Fruit fly (Drosophila melanogaster): ENCODE measurements around the gene acs.

acs gene

DNA sequence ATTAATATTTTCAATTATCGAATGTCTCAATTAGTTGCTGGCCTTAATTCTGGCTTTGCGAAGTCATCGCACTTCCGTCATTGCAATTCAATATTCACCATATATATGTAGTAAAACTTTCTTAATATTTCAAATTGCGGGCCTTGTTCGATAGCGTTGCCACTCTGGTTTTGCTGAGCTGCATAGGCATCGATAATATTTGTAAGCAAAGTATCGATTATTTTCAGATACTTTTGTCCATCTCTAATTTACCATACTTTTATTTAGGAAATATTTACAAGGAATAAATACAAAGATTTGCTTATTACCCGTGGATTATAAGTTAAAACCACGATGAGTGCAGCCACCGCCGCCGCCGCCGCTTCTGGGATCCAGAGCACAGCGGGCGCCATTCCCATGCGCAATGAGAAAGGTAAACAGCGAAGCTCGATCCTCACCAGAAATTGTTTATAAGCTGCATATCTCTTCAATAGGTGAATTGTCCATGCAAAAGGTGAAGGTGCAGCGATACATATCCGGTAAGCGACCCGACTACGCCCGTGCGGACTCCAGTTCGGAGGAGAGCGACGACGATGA, 30.5 kb upstream of the acs start, which contains the start of gene Mfap1 (continued):
- TF ChIP-seq CG1792 (GFP tag; optimal IDR thresholded peaks at IDR 0.05) = no peak
- TF ChIP-seq eyg (GFP tag; optimal IDR thresholded peaks at IDR 0.05) = no peak
- TF ChIP-seq CG34422 (GFP tag; IDR thresholded peaks at IDR 0.05) = no peak
- no peak for TF ChIP-seq nerfin-1 (tag; optimal IDR thresholded peaks at IDR 0.05)
- no peak for TF ChIP-seq dpn (GFP tag; optimal IDR thresholded peaks at IDR 0.05)
- TF ChIP-seq ash1 (GFP tag; optimal IDR thresholded peaks at IDR 0.05) = no peak
- no peak for TF ChIP-seq ERR (GFP tag; optimal IDR thresholded peaks at IDR 0.05)
- no peak for TF ChIP-seq toy (GFP tag; IDR thresholded peaks at IDR 0.05)
- no peak for TF ChIP-seq sima (GFP tag; optimal IDR thresholded peaks at IDR 0.05)
- TF ChIP-seq CG6854 (GFP tag; optimal IDR thresholded peaks at IDR 0.05) = no peak
- TF ChIP-seq yki (optimal IDR thresholded peaks at IDR 0.05) = no peak
- TF ChIP-seq Oli (tag; optimal IDR thresholded peaks at IDR 0.05) = no peak
- no peak for TF ChIP-seq NC2β (GFP tag; optimal IDR thresholded peaks at IDR 0.05)
- no peak for TF ChIP-seq CG11560 (tag; IDR thresholded peaks at IDR 0.05)
- TF ChIP-seq CG30020 (tag; optimal IDR thresholded peaks at IDR 0.05) = no peak
- no peak for TF ChIP-seq CG15601 (tag; optimal IDR thresholded peaks at IDR 0.05)
- TF ChIP-seq CG33557 (GFP tag; optimal IDR thresholded peaks at IDR 0.05) = no peak
- no peak for TF ChIP-seq CG2199 (GFP tag; IDR thresholded peaks at IDR 0.05)
- TF ChIP-seq Lim3 (GFP tag; IDR thresholded peaks at IDR 0.05) = no peak
- no peak for TF ChIP-seq fu2 (GFP tag; optimal IDR thresholded peaks at IDR 0.05)
- no peak for TF ChIP-seq aop (GFP tag; IDR thresholded peaks at IDR 0.05)
- no peak; the same call in 2 of the 3 replicates for TF ChIP-seq zen2 (GFP tag; IDR thresholded peaks at IDR 0.05; ENCODE audit: partially characterized antibody)
- no peak for TF ChIP-seq fru (optimal IDR thresholded peaks at IDR 0.05)
- TF ChIP-seq CG10366 (GFP tag; IDR thresholded peaks at IDR 0.05) = no peak
- TF ChIP-seq CG9876 (GFP tag; optimal IDR thresholded peaks at IDR 0.05) = no peak
- peak; percentile 96 for TF ChIP-seq Dp (GFP tag; optimal IDR thresholded peaks at IDR 0.05)
- TF ChIP-seq exex (tag; optimal IDR thresholded peaks at IDR 0.05) = no peak
- TF ChIP-seq Six4 (GFP tag; optimal IDR thresholded peaks at IDR 0.05) = no peak
- no peak for TF ChIP-seq Poxn (GFP tag; IDR thresholded peaks at IDR 0.05)
- no peak for TF ChIP-seq chif (GFP tag; optimal IDR thresholded peaks at IDR 0.05)
- TF ChIP-seq row (GFP tag; IDR thresholded peaks at IDR 0.05) = 0 out of 3 replicates have a peak, but pooled peaks have one; percentile 8
- no peak for TF ChIP-seq CG9817 (tag; optimal IDR thresholded peaks at IDR 0.05)
- TF ChIP-seq Mes4 (GFP tag; optimal IDR thresholded peaks at IDR 0.05) = no peak
- no peak for TF ChIP-seq prd (optimal IDR thresholded peaks at IDR 0.05)
- TF ChIP-seq prd (GFP tag; IDR thresholded peaks at IDR 0.05) = no peak
- no peak for TF ChIP-seq CG9437 (GFP tag; optimal IDR thresholded peaks at IDR 0.05)
- TF ChIP-seq vvl (GFP tag; IDR thresholded peaks at IDR 0.05) = 0 out of 2 replicates have a peak, but pooled peaks have one; percentile 28
- no peak for TF ChIP-seq CG4404 (GFP tag; IDR thresholded peaks at IDR 0.05)
- TF ChIP-seq z (GFP tag; IDR thresholded peaks at IDR 0.05) = no peak
- no peak for TF ChIP-seq CG6813 (GFP tag; optimal IDR thresholded peaks at IDR 0.05)
- TF ChIP-seq CG10979 (tag; optimal IDR thresholded peaks at IDR 0.05) = no peak
- TF ChIP-seq CG8478 (optimal IDR thresholded peaks at IDR 0.05) = no peak
- TF ChIP-seq CG8290 (GFP tag; optimal IDR thresholded peaks at IDR 0.05) = no peak
- TF ChIP-seq CG8290 (tag; optimal IDR thresholded peaks at IDR 0.05) = no peak
- TF ChIP-seq ind (GFP tag; optimal IDR thresholded peaks at IDR 0.05) = no peak
- TF ChIP-seq ac (GFP tag; optimal IDR thresholded peaks at IDR 0.05) = no peak
- TF ChIP-seq CG18011 (GFP tag; optimal IDR thresholded peaks at IDR 0.05) = no peak
- TF ChIP-seq Hey (tag; optimal IDR thresholded peaks at IDR 0.05) = no peak
- TF ChIP-seq Dref (GFP tag; IDR thresholded peaks at IDR 0.05) = peak; percentile 80
- peak; percentile 88; the same call in 3 of the 4 replicates for TF ChIP-seq chinmo (GFP tag; IDR thresholded peaks at IDR 0.05; ENCODE audit: partially characterized antibody)
- no peak for TF ChIP-seq jigr1 (GFP tag; IDR thresholded peaks at IDR 0.05)
- no peak for TF ChIP-seq sr (GFP tag; IDR thresholded peaks at IDR 0.05)
- no peak for TF ChIP-seq NC2α (GFP tag; optimal IDR thresholded peaks at IDR 0.05)
- TF ChIP-seq CG17385 (GFP tag; optimal IDR thresholded peaks at IDR 0.05) = no peak

Data from whole organism, embryonic.